Fruit fly (Drosophila melanogaster) whole organism, prepupa: Measurements from ENCODE around the gene Nph.
A peak's percentile ranks its signal among the peaks of the same experiment; 100 is the strongest.

ENCODE experiments used
- CG10631 ChIP-seq: fragments of 200-800 bp; sonication (Bioruptor generic); optimal IDR thresholded peaks from 2 replicates; lab custom pipeline; 2016; ENCODE audit warnings: missing biosample characterization, missing genetic modification characterization
- CG10669 ChIP-seq: fragments of 200-800 bp; sonication (Bioruptor generic); optimal IDR thresholded peaks from 3 replicates; lab custom pipeline; 2018; ENCODE audit warnings: missing biosample characterization, mild to moderate bottlenecking, missing genetic modification characterization, moderate library complexity
- CG11762 ChIP-seq: fragments of 200-800 bp; sonication (Bioruptor generic); optimal IDR thresholded peaks from 3 replicates; lab custom pipeline; 2016; ENCODE audit warnings: missing biosample characterization, missing genetic modification characterization; ENCODE audit not compliant: insufficient read depth
- CG11902 ChIP-seq: fragments of 200-800 bp; sonication (Bioruptor generic); optimal IDR thresholded peaks from 3 replicates; lab custom pipeline; 2016; ENCODE audit warnings: missing biosample characterization, missing genetic modification characterization
- CG15336 ChIP-seq: fragments of 200-800 bp; sonication (Bioruptor generic); IDR thresholded peaks from 2 replicates; pipeline ENCODE4 v1.3.6; 2022; ENCODE audit warnings: missing biosample characterization, missing genetic modification characterization
- CG1621 ChIP-seq: fragments of 200-800 bp; sonication (Bioruptor generic); optimal IDR thresholded peaks from 3 replicates; lab custom pipeline; 2018; ENCODE audit warnings: missing biosample characterization, mild to moderate bottlenecking, missing genetic modification characterization
- CG16779 ChIP-seq: fragments of 200-800 bp; sonication (Bioruptor generic); optimal IDR thresholded peaks from 3 replicates; lab custom pipeline; 2017; ENCODE audit warnings: missing biosample characterization, mild to moderate bottlenecking, missing genetic modification characterization
- CG3032 ChIP-seq: fragments of 200-800 bp; optimal IDR thresholded peaks from 2 replicates; lab custom pipeline; 2019; ENCODE audit warnings: missing biosample characterization, mild to moderate bottlenecking, missing genetic modification characterization, moderate library complexity
- CG31627 ChIP-seq: fragments of 200-800 bp; sonication (Bioruptor generic); optimal IDR thresholded peaks from 3 replicates; lab custom pipeline; 2016; ENCODE audit warnings: missing biosample characterization, missing genetic modification characterization
- CG32006 ChIP-seq: fragments of 200-800 bp; sonication (Bioruptor generic); optimal IDR thresholded peaks from 3 replicates; lab custom pipeline; 2017; ENCODE audit warnings: missing biosample characterization, mild to moderate bottlenecking, missing genetic modification characterization
- CG34406 ChIP-seq: fragments of 200-800 bp; sonication (Bioruptor generic); optimal IDR thresholded peaks from 3 replicates; lab custom pipeline; 2016; ENCODE audit warnings: missing biosample characterization, missing genetic modification characterization
- CG3919 ChIP-seq: fragments of 200-800 bp; sonication (Bioruptor generic); optimal IDR thresholded peaks from 3 replicates; lab custom pipeline; 2016; ENCODE audit warnings: missing biosample characterization, missing genetic modification characterization
- CG4318 ChIP-seq: fragments of 200-800 bp; sonication (Bioruptor generic); optimal IDR thresholded peaks from 3 replicates; lab custom pipeline; 2017; ENCODE audit warnings: missing biosample characterization, mild to moderate bottlenecking, missing genetic modification characterization
- CG6163 ChIP-seq: fragments of 200-800 bp; sonication (Bioruptor generic); IDR thresholded peaks from 3 replicates; pipeline ENCODE4 v1.3.6; 2022; ENCODE audit warnings: missing biosample characterization, missing genetic modification characterization
- CG6792 ChIP-seq: fragments of 200-800 bp; sonication (Bioruptor generic); optimal IDR thresholded peaks from 3 replicates; lab custom pipeline; 2016; ENCODE audit warnings: missing biosample characterization, missing genetic modification characterization
- CG7368 ChIP-seq: fragments of 200-800 bp; sonication (Bioruptor generic); optimal IDR thresholded peaks from 3 replicates; lab custom pipeline; 2016; ENCODE audit warnings: missing biosample characterization, missing genetic modification characterization
- CG8119 ChIP-seq: fragments of 200-800 bp; sonication (Bioruptor generic); IDR thresholded peaks from 3 replicates; pipeline ENCODE4 v1.3.6; 2022; ENCODE audit warnings: missing biosample characterization, missing genetic modification characterization
- CG8319 ChIP-seq: fragments of 200-800 bp; sonication (Bioruptor generic); optimal IDR thresholded peaks from 3 replicates; lab custom pipeline; 2016; ENCODE audit warnings: missing biosample characterization, missing genetic modification characterization
- CG9139 ChIP-seq: fragments of 200-800 bp; sonication (Bioruptor generic); optimal IDR thresholded peaks from 3 replicates; lab custom pipeline; 2017; ENCODE audit warnings: missing biosample characterization, mild to moderate bottlenecking, missing genetic modification characterization
- Eip75B ChIP-seq: fragments of 200-800 bp; sonication (Bioruptor generic); optimal IDR thresholded peaks from 3 replicates; lab custom pipeline; 2016; ENCODE audit warnings: missing biosample characterization, missing genetic modification characterization
- Eip78C ChIP-seq: fragments of 200-800 bp; sonication (Bioruptor generic); peaks from one replicate; lab custom pipeline; 2016; ENCODE audit warnings: missing biosample characterization, missing genetic modification characterization
- Eip93F ChIP-seq: fragments of 200-800 bp; sonication (Bioruptor generic); optimal IDR thresholded peaks from 2 replicates; lab custom pipeline; 2016; ENCODE audit warnings: missing biosample characterization, mild to moderate bottlenecking, missing genetic modification characterization
- Ets21C ChIP-seq: fragments of 200-800 bp; sonication (Bioruptor generic); optimal IDR thresholded peaks from 3 replicates; lab custom pipeline; 2016; ENCODE audit warnings: missing biosample characterization, missing genetic modification characterization
- Ets96B ChIP-seq: fragments of 200-800 bp; optimal IDR thresholded peaks from 2 replicates; lab custom pipeline; 2019; ENCODE audit warnings: missing biosample characterization, mild to moderate bottlenecking, missing genetic modification characterization, moderate library complexity
- Hr38 ChIP-seq: sonication (Bioruptor generic); optimal IDR thresholded peaks from 2 replicates; lab custom pipeline; 2016; ENCODE audit warnings: missing biosample characterization, missing genetic modification characterization
- Hr39 ChIP-seq: fragments of 200-800 bp; sonication (Bioruptor generic); optimal IDR thresholded peaks from 2 replicates; lab custom pipeline; 2016; ENCODE audit warnings: missing biosample characterization, missing genetic modification characterization
- Hr4 ChIP-seq: fragments of 200-800 bp; sonication (Bioruptor generic); optimal IDR thresholded peaks from 3 replicates; lab custom pipeline; 2016; ENCODE audit warnings: missing biosample characterization, missing genetic modification characterization
- Met ChIP-seq: fragments of 200-800 bp; sonication (Bioruptor generic); optimal IDR thresholded peaks from 3 replicates; lab custom pipeline; 2016; ENCODE audit warnings: missing biosample characterization, missing genetic modification characterization
- OdsH ChIP-seq: fragments of 200-800 bp; sonication (Bioruptor generic); optimal IDR thresholded peaks from 3 replicates; lab custom pipeline; 2016; ENCODE audit warnings: missing biosample characterization, missing genetic modification characterization
- Smox ChIP-seq: fragments of 200-800 bp; sonication (Bioruptor generic); optimal IDR thresholded peaks from 3 replicates; lab custom pipeline; 2016; ENCODE audit warnings: missing biosample characterization, missing genetic modification characterization
- Sox102F ChIP-seq: fragments of 200-800 bp; sonication (Bioruptor generic); optimal IDR thresholded peaks from 2 replicates; lab custom pipeline; 2016; ENCODE audit warnings: missing biosample characterization, mild to moderate bottlenecking, missing genetic modification characterization
- Sox14 ChIP-seq: fragments of 200-800 bp; sonication (Bioruptor generic); optimal IDR thresholded peaks from 3 replicates; lab custom pipeline; 2016; ENCODE audit warnings: missing biosample characterization, missing genetic modification characterization
- achi ChIP-seq: fragments of 200-800 bp; sonication (Bioruptor generic); optimal IDR thresholded peaks from 3 replicates; lab custom pipeline; 2016; ENCODE audit warnings: missing biosample characterization, missing genetic modification characterization
- acj6 ChIP-seq: fragments of 200-800 bp; sonication (Bioruptor generic); optimal IDR thresholded peaks from 3 replicates; lab custom pipeline; 2016; ENCODE audit warnings: missing biosample characterization, missing genetic modification characterization
- cyc ChIP-seq: fragments of 200-800 bp; sonication (Bioruptor generic); optimal IDR thresholded peaks from 3 replicates; lab custom pipeline; 2016; ENCODE audit warnings: missing biosample characterization, missing genetic modification characterization
- dac ChIP-seq: fragments of 200-800 bp; sonication (Bioruptor generic); optimal IDR thresholded peaks from 2 replicates; lab custom pipeline; 2017; ENCODE audit warnings: missing biosample characterization, mild to moderate bottlenecking, missing genetic modification characterization
- eg ChIP-seq: fragments of 200-800 bp; sonication (Bioruptor generic); IDR thresholded peaks from 3 replicates; pipeline ENCODE4 v1.3.6; 2022; ENCODE audit warnings: missing biosample characterization, missing genetic modification characterization
- esn ChIP-seq: fragments of 200-800 bp; sonication (Bioruptor generic); optimal IDR thresholded peaks from 2 replicates; lab custom pipeline; 2016; ENCODE audit warnings: missing biosample characterization, mild to moderate bottlenecking, missing genetic modification characterization, moderate library complexity
- fd59A ChIP-seq: fragments of 200-800 bp; sonication (Bioruptor generic); optimal IDR thresholded peaks from 2 replicates; lab custom pipeline; 2017; ENCODE audit warnings: missing biosample characterization, mild to moderate bottlenecking, missing genetic modification characterization, missing genetic modification reagents
- fd85E ChIP-seq: fragments of 200-800 bp; sonication (Bioruptor generic); optimal IDR thresholded peaks from 3 replicates; lab custom pipeline; 2016; ENCODE audit warnings: missing biosample characterization, missing genetic modification characterization
- fkh ChIP-seq: fragments of 200-800 bp; sonication (Bioruptor generic); optimal IDR thresholded peaks from 3 replicates; lab custom pipeline; 2017; ENCODE audit warnings: missing biosample characterization, mild to moderate bottlenecking, missing genetic modification characterization, moderate library complexity
- net ChIP-seq: fragments of 200-800 bp; sonication (Bioruptor generic); optimal IDR thresholded peaks from 3 replicates; lab custom pipeline; 2016; ENCODE audit warnings: missing biosample characterization, missing genetic modification characterization
- pdm3 ChIP-seq: fragments of 200-800 bp; sonication (Bioruptor generic); optimal IDR thresholded peaks from 3 replicates; lab custom pipeline; 2016; ENCODE audit warnings: missing biosample characterization, missing genetic modification characterization
- salr ChIP-seq, 2 experiments: fragments of 200-800 bp; sonication (Bioruptor generic); optimal IDR thresholded peaks; 3 replicates each; lab custom pipeline; 2016 to 2018; ENCODE audit warnings: missing biosample characterization in 2 of 2, missing genetic modification characterization in 2 of 2, mild to moderate bottlenecking in 1 of 2
- ss ChIP-seq, 2 experiments: fragments of 200-800 bp; sonication (Bioruptor generic); optimal IDR thresholded peaks; 2 replicates in 1 of 2; 3 replicates in 1 of 2; lab custom pipeline; 2017 to 2018; ENCODE audit warnings: mild to moderate bottlenecking in 2 of 2, missing biosample characterization in 2 of 2, missing genetic modification characterization in 2 of 2, moderate library complexity in 1 of 2
- svp ChIP-seq: fragments of 200-800 bp; sonication (Bioruptor generic); peaks from one replicate; lab custom pipeline; 2016; ENCODE audit warnings: missing biosample characterization, missing genetic modification characterization
- topi ChIP-seq: fragments of 200-800 bp; sonication (Bioruptor generic); optimal IDR thresholded peaks from 3 replicates; lab custom pipeline; 2016; ENCODE audit warnings: missing biosample characterization, missing genetic modification characterization
- vri ChIP-seq: fragments of 200-800 bp; sonication (Bioruptor generic); optimal IDR thresholded peaks from 3 replicates; lab custom pipeline; 2016; ENCODE audit warnings: missing biosample characterization, mild to moderate bottlenecking, missing genetic modification characterization

The Nph gene

DNA sequence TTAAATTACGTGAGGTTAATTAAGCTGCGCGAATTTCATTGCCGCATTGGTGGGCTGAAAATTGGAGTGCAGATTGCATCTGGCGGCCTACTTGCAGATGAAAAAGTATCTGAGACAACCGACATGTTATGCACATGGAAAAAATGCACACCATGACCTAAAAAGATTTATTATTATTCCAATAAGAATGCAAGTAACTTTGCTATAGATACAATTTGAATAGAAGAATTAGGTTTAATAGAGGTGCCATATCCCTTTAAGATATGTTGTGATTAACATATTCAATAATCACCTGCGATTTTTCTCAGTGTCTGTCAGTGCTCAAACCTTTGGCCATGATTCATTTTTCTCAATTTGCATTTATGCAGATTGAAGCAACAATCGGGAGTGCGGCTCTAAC, 23.2 kb downstream of the Nph start (continued):
- TF ChIP-seq achi (GFP tag; lab: Kevin White, UChicago) (peak; percentile 28), CG11762 (GFP tag; lab: Kevin White, UChicago) (peak; percentile 33), eg (GFP tag; lab: Robert Waterston, UW) (peak; percentile 21; the same call in 1 of the 3 replicates), CG32006 (GFP tag; lab: Kevin White, UChicago) (peak; percentile 48), Eip78C (GFP tag; lab: Kevin White, UChicago) (peak; percentile 77), pdm3 (GFP tag; lab: Kevin White, UChicago) (peak; percentile 22), Ets96B (tag; lab: Kevin White, UChicago) (no peak), CG3032 (tag; lab: Kevin White, UChicago) (no peak), Sox14 (GFP tag; lab: Kevin White, UChicago) (peak; percentile 24), Eip75B (GFP tag; lab: Kevin White, UChicago) (peak; percentile 11), fkh (GFP tag; lab: Kevin White, UChicago) (no peak)

DNA sequence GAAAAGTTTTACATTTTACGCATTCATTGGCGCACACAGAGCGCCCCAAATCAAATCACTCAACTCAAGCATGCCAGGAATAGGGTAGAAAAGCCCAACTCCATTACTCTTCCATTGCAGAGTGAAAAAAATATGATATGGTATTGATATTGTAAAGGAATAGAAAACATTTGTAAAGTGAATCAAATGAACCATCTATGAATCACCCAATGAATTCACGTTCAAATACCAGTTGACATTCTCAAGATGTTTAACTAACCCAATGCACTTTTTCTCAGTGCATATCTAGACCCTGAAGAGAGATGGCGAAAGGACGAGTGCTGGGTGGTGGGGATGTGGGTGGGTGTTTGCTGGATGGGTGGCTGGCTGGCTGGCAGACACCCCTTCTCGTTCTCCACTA, 26.1 kb downstream of the Nph start:
- TF ChIP-seq dac (no peak), CG11762 (GFP tag; lab: Kevin White, UChicago) (no peak), CG8319 (GFP tag; lab: Kevin White, UChicago) (no peak), vri (GFP tag; lab: Kevin White, UChicago) (no peak), CG15336 (GFP tag; lab: Robert Waterston, UW) (no peak), CG3919 (peak; percentile 8), Hr4 (GFP tag; lab: Kevin White, UChicago) (no peak), fd85E (GFP tag; lab: Kevin White, UChicago) (no peak), CG11902 (GFP tag; lab: Kevin White, UChicago) (no peak), CG9139 (GFP tag; lab: Kevin White, UChicago) (no peak), CG10631 (GFP tag; lab: Kevin White, UChicago) (peak; percentile 1), cyc (GFP tag; lab: Kevin White, UChicago) (peak; percentile 16), Hr38 (GFP tag; lab: Kevin White, UChicago) (no peak), CG6163 (GFP tag; lab: Robert Waterston, UW) (peak; percentile 49; the same call in 2 of the 3 replicates), CG6792 (GFP tag; lab: Kevin White, UChicago) (peak; percentile 4), svp (peak; percentile 71), Eip78C (GFP tag; lab: Kevin White, UChicago) (peak; percentile 69), Met (peak; percentile 9), Hr39 (GFP tag; lab: Kevin White, UChicago) (peak; percentile 31), ss (GFP tag; optimal IDR thresholded peaks at IDR 0.05; lab: Kevin White, UChicago) (no peak), CG8119 (no peak), CG10669 (GFP tag; lab: Kevin White, UChicago) (peak; percentile 27), Ets96B (tag; lab: Kevin White, UChicago) (peak; percentile 30), CG32006 (GFP tag; lab: Kevin White, UChicago) (peak; percentile 10), topi (peak; percentile 20), net (GFP tag; lab: Kevin White, UChicago) (no peak), Ets21C (no peak), CG34406 (GFP tag; lab: Kevin White, UChicago) (peak; percentile 0), eg (GFP tag; lab: Robert Waterston, UW) (no peak), fd59A (peak; percentile 4), CG31627 (GFP tag; lab: Kevin White, UChicago) (peak; percentile 17), fkh (GFP tag; lab: Kevin White, UChicago) (no peak), Sox102F (peak; percentile 22), CG16779 (tag; lab: Kevin White, UChicago) (no peak), achi (GFP tag; lab: Kevin White, UChicago) (no peak), salr (GFP tag; optimal IDR thresholded peaks at IDR 0.05; lab: Kevin White, UChicago) (no peak), Smox (GFP tag; lab: Kevin White, UChicago) (no peak), pdm3 (GFP tag; lab: Kevin White, UChicago) (peak; percentile 14), OdsH (GFP tag; lab: Kevin White, UChicago) (peak; percentile 20), CG7368 (GFP tag; lab: Kevin White, UChicago) (no peak), esn (GFP tag; lab: Kevin White, UChicago) (no peak), Eip93F (no peak), CG4318 (GFP tag; lab: Kevin White, UChicago) (no peak), Eip75B (GFP tag; lab: Kevin White, UChicago) (peak; percentile 1), CG3032 (tag; lab: Kevin White, UChicago) (no peak), acj6 (GFP tag; lab: Kevin White, UChicago) (peak; percentile 26), CG1621 (tag; lab: Kevin White, UChicago) (no peak)
